Fruit fly (Drosophila melanogaster): Measurements from ENCODE around the gene CG3106.

DNA sequence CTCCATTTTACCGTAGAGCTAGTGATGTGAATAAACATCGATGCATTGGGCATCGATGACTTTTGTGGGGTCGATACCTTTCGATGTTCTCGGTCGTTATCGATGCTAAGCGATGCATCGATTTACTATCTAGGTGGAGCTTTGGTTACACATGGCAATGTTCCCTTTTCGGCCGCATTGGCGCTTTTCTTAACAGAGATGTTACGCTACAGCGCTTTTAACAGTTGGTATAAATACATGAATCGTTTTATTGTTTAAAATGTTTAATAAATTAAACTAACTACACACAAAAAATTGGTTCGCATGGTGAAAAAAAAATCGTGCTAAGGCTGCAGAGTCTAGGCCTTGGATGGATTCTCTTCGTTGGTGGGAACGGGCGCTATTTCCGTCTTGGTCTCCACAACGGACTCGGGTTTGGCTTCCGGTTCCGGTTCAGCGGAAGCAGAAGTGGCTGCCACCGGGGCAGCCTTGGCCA is 3.8 kb downstream of the CG3106 start, which contains the start of gene Ptpmeg2:
- TF ChIP-seq H2.0 (GFP tag; IDR thresholded peaks at IDR 0.05) (peak; percentile 45; the same call in 1 of the 2 replicates), pan (optimal IDR thresholded peaks at IDR 0.05) (no peak), pan (GFP tag; optimal IDR thresholded peaks at IDR 0.05 in 1 of 2, IDR thresholded peaks at IDR 0.05 in 1 of 2) (peak in 1 of 2 experiments; percentile 54), CG8089 (GFP tag; optimal IDR thresholded peaks at IDR 0.05) (peak; percentile 45), hbn (GFP tag; IDR thresholded peaks at IDR 0.05; ENCODE audit: partially characterized antibody) (peak; percentile 93), mam (GFP tag; optimal IDR thresholded peaks at IDR 0.05) (peak; percentile 72), CG1024 (GFP tag; IDR thresholded peaks at IDR 0.05) (no peak)
